Fruit fly (Drosophila melanogaster) whole organism, adult: ENCODE data around the gene Tpt.

Experiments used
- CG11617 ChIP-seq: fragments of 200-800 bp; sonication (Bioruptor generic); optimal IDR thresholded peaks from 2 replicates; lab custom pipeline; 2017; ENCODE audit warnings: mild to moderate bottlenecking, missing biosample characterization, missing genetic modification reagents, missing genetic modification characterization
- CG12768 ChIP-seq: fragments of 200-800 bp; sonication (Bioruptor generic); optimal IDR thresholded peaks from 2 replicates; lab custom pipeline; 2017; ENCODE audit warnings: missing biosample characterization, missing genetic modification characterization, mild to moderate bottlenecking, moderate library complexity, missing genetic modification reagents
- CG14711 ChIP-seq: fragments of 200-800 bp; sonication (Bioruptor generic); optimal IDR thresholded peaks from 2 replicates; lab custom pipeline; 2018; ENCODE audit warnings: missing biosample characterization, mild to moderate bottlenecking, missing genetic modification characterization, moderate library complexity
- CG1620 ChIP-seq: fragments of 200-800 bp; sonication (Bioruptor generic); optimal IDR thresholded peaks from 2 replicates; lab custom pipeline; 2016; ENCODE audit warnings: missing biosample characterization, missing genetic modification characterization
- CG33017 ChIP-seq: fragments of 200-800 bp; sonication (Bioruptor generic); optimal IDR thresholded peaks from 2 replicates; lab custom pipeline; 2018; ENCODE audit warnings: missing biosample characterization, mild to moderate bottlenecking, missing genetic modification characterization, moderate library complexity
- CG5204 ChIP-seq: fragments of 200-800 bp; sonication (Bioruptor generic); optimal IDR thresholded peaks from 2 replicates; lab custom pipeline; 2016; ENCODE audit warnings: missing biosample characterization, missing genetic modification characterization
- CG7045 ChIP-seq: fragments of 200-800 bp; sonication (Bioruptor generic); optimal IDR thresholded peaks from 2 replicates; lab custom pipeline; 2017; ENCODE audit warnings: missing biosample characterization, mild to moderate bottlenecking, missing genetic modification characterization
- CG7101 ChIP-seq: fragments of 200-800 bp; sonication (Bioruptor generic); optimal IDR thresholded peaks from 2 replicates; lab custom pipeline; 2018; ENCODE audit warnings: missing biosample characterization, mild to moderate bottlenecking, missing genetic modification characterization, moderate library complexity
- Clk ChIP-seq: fragments of 200-800 bp; sonication (Bioruptor generic); optimal IDR thresholded peaks from 2 replicates; lab custom pipeline; 2017; ENCODE audit warnings: missing biosample characterization, missing genetic modification characterization
- Crg-1 ChIP-seq: fragments of 200-800 bp; sonication (Bioruptor generic); optimal IDR thresholded peaks from 2 replicates; lab custom pipeline; 2016; ENCODE audit warnings: missing biosample characterization, missing genetic modification characterization
- Hr96 ChIP-seq: fragments of 200-800 bp; sonication (Bioruptor generic); optimal IDR thresholded peaks from 2 replicates; lab custom pipeline; 2016; ENCODE audit warnings: missing biosample characterization, missing genetic modification characterization
- Mnt ChIP-seq: fragments of 200-800 bp; sonication (Bioruptor generic); optimal IDR thresholded peaks from 2 replicates; lab custom pipeline; 2016; ENCODE audit warnings: missing biosample characterization, mild to moderate bottlenecking, missing genetic modification characterization
- bab1 ChIP-seq: fragments of 200-800 bp; sonication (Bioruptor generic); optimal IDR thresholded peaks from 3 replicates; lab custom pipeline; 2019; ENCODE audit warnings: missing biosample characterization, mild to moderate bottlenecking, missing genetic modification characterization, moderate library complexity
- cic ChIP-seq: fragments of 200-800 bp; sonication (Bioruptor generic); optimal IDR thresholded peaks from 2 replicates; lab custom pipeline; 2017; ENCODE audit warnings: missing biosample characterization, mild to moderate bottlenecking, missing genetic modification characterization, moderate library complexity
- cnc ChIP-seq, 2 experiments: fragments of >200 bp; optimal IDR thresholded peaks; 2 replicates each; lab custom pipeline; 2017
- kay ChIP-seq: fragments of 200-800 bp; sonication (Bioruptor generic); peaks from one replicate; lab custom pipeline; 2016; ENCODE audit warnings: missing biosample characterization, missing genetic modification characterization, borderline replicate concordance
- ovo ChIP-seq: fragments of 200-800 bp; sonication (Bioruptor generic); optimal IDR thresholded peaks from 2 replicates; lab custom pipeline; 2016; ENCODE audit warnings: missing biosample characterization, missing genetic modification characterization
- pad ChIP-seq: fragments of 200-800 bp; sonication (Bioruptor generic); optimal IDR thresholded peaks from 3 replicates; lab custom pipeline; 2017; ENCODE audit warnings: missing biosample characterization, missing genetic modification characterization, mild to moderate bottlenecking, moderate library complexity, missing genetic modification reagents
- tj ChIP-seq: fragments of 200-800 bp; sonication (Bioruptor generic); optimal IDR thresholded peaks from 3 replicates; lab custom pipeline; 2017; ENCODE audit warnings: missing biosample characterization, mild to moderate bottlenecking, missing genetic modification characterization, moderate library complexity
- toe ChIP-seq: fragments of 200-800 bp; sonication (Bioruptor generic); optimal IDR thresholded peaks from 2 replicates; lab custom pipeline; 2016; ENCODE audit warnings: missing biosample characterization, missing genetic modification characterization

Gene Tpt

DNA sequence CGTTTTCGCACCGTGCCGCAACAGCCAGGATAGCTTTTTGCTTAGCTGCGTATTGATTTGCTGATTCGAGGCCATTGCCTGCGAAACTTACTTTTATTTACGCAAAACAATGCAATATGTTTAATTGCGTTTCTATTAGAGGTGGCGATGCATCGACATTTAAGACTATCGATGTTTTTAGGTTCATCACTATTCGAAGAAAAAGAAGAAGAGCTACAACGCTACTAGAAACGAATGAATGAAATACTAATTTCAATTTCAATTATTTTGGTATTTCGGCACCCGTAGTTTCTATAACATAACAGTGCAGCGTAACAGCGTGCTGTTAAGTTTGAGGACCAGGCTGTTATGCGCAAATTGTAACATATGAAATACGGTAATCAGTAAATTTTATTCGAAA lies at the start of gene Tpt, which contains the start of the genes mkg-p and CG13667:
TSS of gene Tpt (minus strand) at position 155 of the 400 bp plus-strand sequence.
TSS of gene mkg-p (minus strand) at position 155 of the 400 bp plus-strand sequence.
TSS of gene CG13667 (plus strand) at position 332 of the 400 bp plus-strand sequence.
- TF ChIP-seq bab1 (GFP tag; lab: Kevin White, UChicago) (peak; percentile 52), ovo (GFP tag; lab: Kevin White, UChicago) (no peak), Mnt (GFP tag; lab: Kevin White, UChicago) (peak; percentile 43), cic (peak; percentile 55)

- TF ChIP-seq CG14711: no peak
- TF ChIP-seq Crg-1 (GFP tag; lab: Kevin White, UChicago): no peak
- TF ChIP-seq Clk (GFP tag; lab: Kevin White, UChicago): no peak
- TF ChIP-seq toe (GFP tag; lab: Kevin White, UChicago): peak; percentile 39
- no peak for TF ChIP-seq cnc (optimal IDR thresholded peaks at IDR 0.05; lab: Kevin White, UChicago)
- no peak for TF ChIP-seq Mnt (GFP tag; lab: Kevin White, UChicago)
- TF ChIP-seq CG7101 (tag; lab: Kevin White, UChicago): peak; percentile 36
- no peak for TF ChIP-seq pad
- no peak for TF ChIP-seq bab1 (GFP tag; lab: Kevin White, UChicago)
- TF ChIP-seq CG5204 (GFP tag; lab: Kevin White, UChicago): peak; percentile 62
- peak; percentile 37 for TF ChIP-seq tj (GFP tag; lab: Kevin White, UChicago)
- no peak for TF ChIP-seq ovo (GFP tag; lab: Kevin White, UChicago)
- peak; percentile 70 for TF ChIP-seq kay
- TF ChIP-seq CG7045 (GFP tag; lab: Kevin White, UChicago): peak; percentile 59
- no peak for TF ChIP-seq cic
- TF ChIP-seq Hr96: peak; percentile 12
- TF ChIP-seq CG33017: peak; percentile 25
- peak; percentile 67 for TF ChIP-seq CG12768 (GFP tag; lab: Kevin White, UChicago)
- TF ChIP-seq CG11617: peak; percentile 19
- no peak for TF ChIP-seq CG1620 (GFP tag; lab: Kevin White, UChicago)
These were observed 48.6 kb upstream of the Tpt start for dm6 chr3L:8453443-8454360.

- TF ChIP-seq CG7045 (GFP tag; lab: Kevin White, UChicago) (no peak), Hr96 (no peak), pad (no peak), CG11617 (no peak), bab1 (GFP tag; lab: Kevin White, UChicago) (no peak), CG5204 (GFP tag; lab: Kevin White, UChicago) (no peak), Crg-1 (GFP tag; lab: Kevin White, UChicago) (no peak), kay (no peak), tj (GFP tag; lab: Kevin White, UChicago) (no peak), toe (GFP tag; lab: Kevin White, UChicago) (no peak), CG33017 (no peak), Mnt (GFP tag; lab: Kevin White, UChicago) (no peak), Clk (GFP tag; lab: Kevin White, UChicago) (no peak), CG12768 (GFP tag; lab: Kevin White, UChicago) (no peak), cic (no peak)
These were observed 47.9 kb upstream of the Tpt start for dm6 chr3L:8452986-8453385.

DNA sequence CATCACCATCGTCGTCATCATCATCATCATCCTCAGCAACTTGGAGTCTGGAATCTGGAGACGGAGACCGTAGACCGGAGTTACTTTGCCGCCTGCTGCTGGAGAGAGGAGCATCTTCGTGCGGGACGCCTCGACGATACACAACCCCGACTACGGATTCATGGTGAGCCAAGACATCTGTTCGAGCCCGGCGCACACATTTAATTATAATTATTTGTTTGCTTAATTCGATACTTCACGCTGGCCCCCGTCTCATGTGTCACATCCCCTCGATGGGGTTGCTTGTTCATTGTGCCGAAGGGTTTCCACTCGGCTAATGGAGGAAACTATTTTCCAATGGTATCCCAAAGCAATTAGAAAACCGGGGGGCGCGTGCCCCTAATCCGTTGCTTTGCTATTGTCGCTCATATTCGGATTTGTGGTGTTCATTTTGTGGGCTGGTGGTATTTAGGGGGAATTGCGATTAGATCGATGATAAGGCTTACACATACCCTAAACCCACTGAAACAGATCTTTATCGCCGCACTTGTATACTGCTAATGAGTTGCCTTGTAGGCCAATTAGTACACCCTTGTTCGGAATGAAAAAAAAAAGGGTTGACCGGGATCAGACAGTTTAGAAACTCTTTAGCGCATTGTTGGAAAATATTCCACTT lies 47.0 kb upstream of the Tpt start:
- TF ChIP-seq CG1620 (GFP tag; lab: Kevin White, UChicago) (no peak), kay (no peak), CG7045 (GFP tag; lab: Kevin White, UChicago) (no peak), pad (no peak), bab1 (GFP tag; lab: Kevin White, UChicago) (no peak), CG11617 (no peak), Crg-1 (GFP tag; lab: Kevin White, UChicago) (no peak), cic (no peak), Hr96 (no peak), Mnt (GFP tag; lab: Kevin White, UChicago) (no peak), toe (GFP tag; lab: Kevin White, UChicago) (no peak), tj (GFP tag; lab: Kevin White, UChicago) (no peak), CG33017 (no peak), CG7101 (tag; lab: Kevin White, UChicago) (no peak)

dm6 chr3L:8450747-8451146 lies 45.7 kb upstream of the Tpt start:
- TF ChIP-seq Crg-1 (GFP tag; lab: Kevin White, UChicago) (no peak), tj (GFP tag; lab: Kevin White, UChicago) (peak; percentile 42)
